Worm (Caenorhabditis elegans) whole organism, L4/young adult: ENCODE measurements around the gene C04E7.3.

Source experiments
- W03F9.2 ChIP-seq: fragments of 150-350 bp; optimal IDR thresholded peaks from 2 replicates; lab custom pipeline; 2014; ENCODE audit warnings: missing biosample characterization, missing genetic modification characterization
- him-1 ChIP-seq: sonication (generic microtip); optimal IDR thresholded peaks from 2 replicates; lab custom pipeline; 2016; ENCODE audit warnings: missing genotype, missing genetic modification reagents, missing genetic modification characterization, missing compliant biosample characterization

- TF ChIP-seq W03F9.2 (tag; lab: Kevin White, UChicago), result no peak
- TF ChIP-seq him-1, result no peak
Observed at ce11 chrX:357792-358191, 10.8 kb upstream of the C04E7.3 start, which contains the start of gene C04E7.1.
